In genomic region chrIV:12371879-12372278, ce11 we compare ENCODE assay signal across 3 worm cellular contexts.
TF ChIP-seq lines count a peak whose summit lies in the region.

Gene wdr-46 (plus strand): TSS chrIV:12372253.

TF ChIP-seq in whole organism, L1 larva, 84 proteins besides CTCF, POLR2A, EP300 and RAD21 (continued from another document and continues in another):
- TF ChIP-seq irx-1 (tag; optimal IDR thresholded peaks at IDR 0.05; lab: Kevin White, UChicago) (peak; percentile 63), fkh-4 (tag; optimal IDR thresholded peaks at IDR 0.05; lab: Kevin White, UChicago; ENCODE audit: borderline replicate concordance) (peak; percentile 42), snu-23 (GFP tag; optimal IDR thresholded peaks at IDR 0.05; lab: Kevin White, UChicago) (peak; percentile 91), nhr-84 (tag; optimal IDR thresholded peaks at IDR 0.05; lab: Kevin White, UChicago) (no peak), pax-3 (tag; optimal IDR thresholded peaks at IDR 0.05; lab: Kevin White, UChicago) (peak; percentile 59), tlp-1 (tag; optimal IDR thresholded peaks at IDR 0.05; lab: Kevin White, UChicago) (no peak), Y116A8C.19 (tag; optimal IDR thresholded peaks at IDR 0.05; lab: Kevin White, UChicago; ENCODE audit: borderline replicate concordance) (no peak), grh-1 (GFP tag; IDR thresholded peaks at IDR 0.05; lab: Robert Waterston, UW) (peak; percentile 83), ztf-4 (tag; optimal IDR thresholded peaks at IDR 0.05; lab: Kevin White, UChicago) (peak; percentile 65), hpl-2 (GFP tag; optimal IDR thresholded peaks at IDR 0.05; lab: Kevin White, UChicago) (no peak), dsc-1 (tag; optimal IDR thresholded peaks at IDR 0.05; lab: Kevin White, UChicago) (peak; percentile 91), aha-1 (tag; optimal IDR thresholded peaks at IDR 0.05; lab: Kevin White, UChicago) (no peak), sup-37 (GFP tag; optimal IDR thresholded peaks at IDR 0.05; lab: Kevin White, UChicago) (peak; percentile 38), snpc-4 (tag; optimal IDR thresholded peaks at IDR 0.05; lab: Kevin White, UChicago) (peak; percentile 70), ceh-82 (tag; optimal IDR thresholded peaks at IDR 0.05; lab: Kevin White, UChicago) (peak; percentile 84 to 89 (median 87)), sox-4 (tag; optimal IDR thresholded peaks at IDR 0.05; lab: Kevin White, UChicago) (peak; percentile 45), nhr-19 (GFP tag; conservative IDR thresholded peaks at IDR 0.05; lab: Robert Waterston, UW) (peak; percentile 88), C16A3.4 (tag; optimal IDR thresholded peaks at IDR 0.05; lab: Kevin White, UChicago) (peak; percentile 87), dpl-1 (GFP tag; optimal IDR thresholded peaks at IDR 0.05; lab: Kevin White, UChicago) (peak; percentile 98 to 99 (median 99)), nhr-20 (tag; optimal IDR thresholded peaks at IDR 0.05; lab: Kevin White, UChicago) (peak; percentile 90), pag-3 (tag; optimal IDR thresholded peaks at IDR 0.05; lab: Kevin White, UChicago; ENCODE audit: borderline replicate concordance, insufficient read depth) (no peak), F16B12.6 (tag; optimal IDR thresholded peaks at IDR 0.05; lab: Kevin White, UChicago) (peak; percentile 98), pqm-1 (tag; optimal IDR thresholded peaks at IDR 0.05; lab: Kevin White, UChicago) (no peak), unc-30 (tag; optimal IDR thresholded peaks at IDR 0.05; lab: Kevin White, UChicago) (no peak), hlh-4 (tag; optimal IDR thresholded peaks at IDR 0.05; lab: Kevin White, UChicago) (no peak), C34B4.2 (tag; optimal IDR thresholded peaks at IDR 0.05; lab: Kevin White, UChicago) (no peak), ztf-11 (tag; optimal IDR thresholded peaks at IDR 0.05; lab: Kevin White, UChicago) (peak in 1 of 2 experiments; percentile 68), unc-86 (tag; optimal IDR thresholded peaks at IDR 0.05; lab: Kevin White, UChicago) (peak; percentile 86), fkh-8 (tag; optimal IDR thresholded peaks at IDR 0.05; lab: Kevin White, UChicago) (peak; percentile 65), efl-1 (optimal IDR thresholded peaks at IDR 0.05; lab: Kevin White, UChicago) (peak; percentile 88 to 99), efl-1 (GFP tag; optimal IDR thresholded peaks at IDR 0.05 in 1 of 2; lab: Kevin White, UChicago) (peak; percentile 99 to 100), fos-1 (tag; optimal IDR thresholded peaks at IDR 0.05; lab: Kevin White, UChicago) (peak; percentile 84), nhr-28 (tag; optimal IDR thresholded peaks at IDR 0.05; lab: Kevin White, UChicago) (no peak), efl-3 (GFP tag; optimal IDR thresholded peaks at IDR 0.05; lab: Kevin White, UChicago) (peak; percentile 18), C04F5.9 (tag; optimal IDR thresholded peaks at IDR 0.05; lab: Kevin White, UChicago) (peak; percentile 73), nhr-90 (tag; optimal IDR thresholded peaks at IDR 0.05; lab: Kevin White, UChicago; ENCODE audit: poor library complexity) (peak; percentile 88), lin-15B (tag; optimal IDR thresholded peaks at IDR 0.05; lab: Kevin White, UChicago) (peak; percentile 71), mef-2 (tag; optimal IDR thresholded peaks at IDR 0.05; lab: Kevin White, UChicago) (no peak), sptf-1 (tag; optimal IDR thresholded peaks at IDR 0.05; lab: Kevin White, UChicago) (no peak), nhr-85 (tag; lab: Kevin White, UChicago) (peak; percentile 92), hlh-17 (GFP tag; optimal IDR thresholded peaks at IDR 0.05; lab: Kevin White, UChicago; ENCODE audit: borderline replicate concordance) (no peak), vab-15 (tag; optimal IDR thresholded peaks at IDR 0.05; lab: Kevin White, UChicago) (peak; percentile 15), swsn-7 (tag; optimal IDR thresholded peaks at IDR 0.05; lab: Kevin White, UChicago) (peak; percentile 87)

TF ChIP-seq in whole organism, L3 larva, 47 proteins besides CTCF, POLR2A, EP300 and RAD21 (continued from another document):
- TF ChIP-seq lsy-12 (tag; optimal IDR thresholded peaks at IDR 0.05; lab: Kevin White, UChicago) (peak; percentile 64), fkh-10 (GFP tag; optimal IDR thresholded peaks at IDR 0.05; lab: Kevin White, UChicago) (no peak), elt-3 (tag; optimal IDR thresholded peaks at IDR 0.05; lab: Kevin White, UChicago) (no peak), skn-1 (tag; optimal IDR thresholded peaks at IDR 0.05; lab: Kevin White, UChicago) (peak; percentile 7), unc-62 (GFP tag; optimal IDR thresholded peaks at IDR 0.05; lab: Kevin White, UChicago) (no peak), elt-2 (tag; optimal IDR thresholded peaks at IDR 0.05; lab: Kevin White, UChicago) (peak; percentile 38), unc-39 (tag; optimal IDR thresholded peaks at IDR 0.05; lab: Kevin White, UChicago) (no peak), snpc-4 (tag; optimal IDR thresholded peaks at IDR 0.05; lab: Kevin White, UChicago) (no peak), tbx-2 (tag; optimal IDR thresholded peaks at IDR 0.05; lab: Kevin White, UChicago) (peak; percentile 54), ztf-4 (tag; optimal IDR thresholded peaks at IDR 0.05; lab: Kevin White, UChicago) (no peak), fos-1 (tag; optimal IDR thresholded peaks at IDR 0.05; lab: Kevin White, UChicago) (no peak), R02D3.7 (tag; optimal IDR thresholded peaks at IDR 0.05; lab: Kevin White, UChicago) (peak; percentile 80), jun-1 (tag; optimal IDR thresholded peaks at IDR 0.05; lab: Kevin White, UChicago) (peak; percentile 71), pqm-1 (tag; optimal IDR thresholded peaks at IDR 0.05; lab: Kevin White, UChicago) (peak; percentile 57), nhr-25 (tag; optimal IDR thresholded peaks at IDR 0.05; lab: Kevin White, UChicago) (peak; percentile 72), ztf-11 (tag; optimal IDR thresholded peaks at IDR 0.05; lab: Kevin White, UChicago) (no peak), nfya-1 (tag; optimal IDR thresholded peaks at IDR 0.05; lab: Kevin White, UChicago; ENCODE audit: insufficient read depth) (peak; percentile 95), nhr-28 (tag; optimal IDR thresholded peaks at IDR 0.05; lab: Kevin White, UChicago) (no peak), daf-12 (tag; optimal IDR thresholded peaks at IDR 0.05; lab: Kevin White, UChicago) (no peak), nhr-12 (tag; optimal IDR thresholded peaks at IDR 0.05; lab: Kevin White, UChicago) (no peak), pha-4 (tag; optimal IDR thresholded peaks at IDR 0.05; lab: Kevin White, UChicago) (peak; percentile 87), zag-1 (tag; optimal IDR thresholded peaks at IDR 0.05; lab: Kevin White, UChicago) (no peak), sea-2 (GFP tag; optimal IDR thresholded peaks at IDR 0.05; lab: Kevin White, UChicago) (no peak), lin-39 (tag; optimal IDR thresholded peaks at IDR 0.05; lab: Kevin White, UChicago) (peak; percentile 40), egl-27 (tag; optimal IDR thresholded peaks at IDR 0.05; lab: Kevin White, UChicago) (peak; percentile 33), mml-1 (tag; optimal IDR thresholded peaks at IDR 0.05; lab: Kevin White, UChicago) (no peak), aly-2 (tag; optimal IDR thresholded peaks at IDR 0.05; lab: Kevin White, UChicago) (no peak), nhr-237 (tag; optimal IDR thresholded peaks at IDR 0.05; lab: Kevin White, UChicago) (no peak)
TF ChIP-seq in whole organism, L3 larva: peak in this region for 22.

TF ChIP-seq in whole organism, young adult, 124 proteins besides CTCF, POLR2A, EP300 and RAD21 (continued from another document):
- TF ChIP-seq rec-8 (tag; optimal IDR thresholded peaks at IDR 0.05; lab: Kevin White, UChicago), result no peak
- peak; percentile 81 for TF ChIP-seq madf-6 (GFP tag; IDR thresholded peaks at IDR 0.05; lab: Robert Waterston, UW)
- no peak for TF ChIP-seq nhr-90 (tag; optimal IDR thresholded peaks at IDR 0.05; lab: Kevin White, UChicago)
- peak; percentile 67 for TF ChIP-seq attf-5 (GFP tag; optimal IDR thresholded peaks at IDR 0.05; lab: Kevin White, UChicago)
- no peak for TF ChIP-seq egl-44 (GFP tag; IDR thresholded peaks at IDR 0.05; lab: Robert Waterston, UW)
- TF ChIP-seq lin-26 (GFP tag; IDR thresholded peaks at IDR 0.05; lab: Robert Waterston, UW), result no peak
- TF ChIP-seq dox-1 (GFP tag; IDR thresholded peaks at IDR 0.05; lab: Robert Waterston, UW), result peak; percentile 18; the same call in 1 of the 2 replicates
- no peak for TF ChIP-seq atf-7 (tag; optimal IDR thresholded peaks at IDR 0.05; lab: Kevin White, UChicago)
- peak; percentile 42; the same call in 1 of the 2 replicates for TF ChIP-seq K11D2.4 (GFP tag; IDR thresholded peaks at IDR 0.05; lab: Robert Waterston, UW)
- TF ChIP-seq efl-1 (GFP tag; optimal IDR thresholded peaks at IDR 0.05; lab: Kevin White, UChicago), result peak; percentile 84
- peak; percentile 60 for TF ChIP-seq him-1 (tag; optimal IDR thresholded peaks at IDR 0.05; lab: Kevin White, UChicago)
- TF ChIP-seq ztf-6 (GFP tag; IDR thresholded peaks at IDR 0.05; lab: Robert Waterston, UW), result no peak
- no peak for TF ChIP-seq mes-4 (tag; optimal IDR thresholded peaks at IDR 0.05; lab: Kevin White, UChicago)
- peak; percentile 65 to 95 (median 79) for TF ChIP-seq lin-35 (GFP tag; optimal IDR thresholded peaks at IDR 0.05; lab: Kevin White, UChicago)
- TF ChIP-seq gei-17 (GFP tag; optimal IDR thresholded peaks at IDR 0.05; lab: Kevin White, UChicago), result peak; percentile 20
- TF ChIP-seq athp-1 (tag; optimal IDR thresholded peaks at IDR 0.05; lab: Kevin White, UChicago), result no peak
- TF ChIP-seq B0261.1 (tag; optimal IDR thresholded peaks at IDR 0.05; lab: Kevin White, UChicago), result no peak
- peak; percentile 34 for TF ChIP-seq F23B12.7 (tag; optimal IDR thresholded peaks at IDR 0.05; lab: Kevin White, UChicago; ENCODE audit: insufficient read depth)
- TF ChIP-seq F33H1.4 (GFP tag; IDR thresholded peaks at IDR 0.05; lab: Robert Waterston, UW), result peak; percentile 61
- TF ChIP-seq tbp1 (GFP tag; optimal IDR thresholded peaks at IDR 0.05; lab: Kevin White, UChicago), result peak; percentile 61
- peak; percentile 17 for TF ChIP-seq ztf-26 (tag; optimal IDR thresholded peaks at IDR 0.05; lab: Kevin White, UChicago)
- peak; percentile 46; the same call in 1 of the 2 replicates for TF ChIP-seq Y53G8AR.9 (GFP tag; conservative IDR thresholded peaks at IDR 0.05; lab: Robert Waterston, UW)
- TF ChIP-seq hlh-26 (GFP tag; conservative IDR thresholded peaks at IDR 0.05; lab: Robert Waterston, UW), result no peak
- peak; percentile 97 for TF ChIP-seq lin-54 (GFP tag; optimal IDR thresholded peaks at IDR 0.05; lab: Kevin White, UChicago)
- TF ChIP-seq F57A8.1 (GFP tag; optimal IDR thresholded peaks at IDR 0.05; lab: Kevin White, UChicago), result no peak
- no peak for TF ChIP-seq sptf-2 (GFP tag; optimal IDR thresholded peaks at IDR 0.05; lab: Kevin White, UChicago)
- peak; percentile 86 for TF ChIP-seq lsl-1 (GFP tag; optimal IDR thresholded peaks at IDR 0.05; lab: Kevin White, UChicago)
- peak; percentile 51 for TF ChIP-seq pha-4 (tag; optimal IDR thresholded peaks at IDR 0.05; lab: Kevin White, UChicago)
- TF ChIP-seq nfyb-1 (GFP tag; IDR thresholded peaks at IDR 0.05; lab: Robert Waterston, UW), result peak; percentile 76
- TF ChIP-seq ZK185.1 (tag; optimal IDR thresholded peaks at IDR 0.05; lab: Kevin White, UChicago; ENCODE audit: poor library complexity, severe bottlenecking), result peak; percentile 42
